Fruit fly (Drosophila melanogaster) whole organism, adult: ENCODE results near the gene CycT.

Experiments
- CG11617 ChIP-seq: fragments of 200-800 bp; sonication (Bioruptor generic); optimal IDR thresholded peaks from 2 replicates; lab custom pipeline; 2017; ENCODE audit warnings: mild to moderate bottlenecking, missing biosample characterization, missing genetic modification reagents, missing genetic modification characterization
- CG7101 ChIP-seq: fragments of 200-800 bp; sonication (Bioruptor generic); optimal IDR thresholded peaks from 2 replicates; lab custom pipeline; 2018; ENCODE audit warnings: missing biosample characterization, mild to moderate bottlenecking, missing genetic modification characterization, moderate library complexity

- TF ChIP-seq CG7101 (tag; lab: Kevin White, UChicago), result no peak
- no peak for TF ChIP-seq CG11617 (GFP tag; lab: Kevin White, UChicago)
Observed at dm6 chr3L:17572090-17572489, 14.5 kb upstream of the CycT start.
